Fruit fly (Drosophila melanogaster) whole organism: ENCODE results near the gene Mvb12.
A peak's percentile ranks its signal among the peaks of the same experiment; 100 is the strongest.

ENCODE experiments used
- CG8478 ChIP-seq: fragments of >200 bp; optimal IDR thresholded peaks from 2 replicates; lab custom pipeline; 2018; ENCODE audit warnings: inconsistent platforms
- Dll ChIP-seq: fragments of >200 bp; optimal IDR thresholded peaks from 2 replicates; lab custom pipeline; 2017
- EcR ChIP-seq, 2 experiments: fragments of >200 bp; optimal IDR thresholded peaks; 2 replicates each; lab custom pipeline; 2017; ENCODE audit warnings: missing biosample characterization in 2 of 2, missing genetic modification characterization in 2 of 2, missing genetic modification reagents in 2 of 2
- pan ChIP-seq: fragments of >200 bp; optimal IDR thresholded peaks from 2 replicates; lab custom pipeline; 2017
- psq ChIP-seq: fragments of >200 bp; optimal IDR thresholded peaks from 2 replicates; lab custom pipeline; 2017
- usp ChIP-seq: fragments of >200 bp; optimal IDR thresholded peaks from 2 replicates; lab custom pipeline; 2017; ENCODE audit warnings: missing biosample characterization, missing genetic modification characterization, mixed read lengths

The Mvb12 gene

dm6 chrX:18114770-18115169 is 13.7 kb upstream of the Mvb12 start:
- TF ChIP-seq CG8478 (no peak), psq (lab: Kevin White, UChicago) (no peak), EcR (GFP tag; optimal IDR thresholded peaks at IDR 0.05; lab: Kevin White, UChicago) (no peak), pan (lab: Kevin White, UChicago) (no peak), usp (GFP tag; lab: Kevin White, UChicago) (no peak), Dll (lab: Kevin White, UChicago) (no peak)

- TF ChIP-seq CG8478 (no peak), EcR (GFP tag; optimal IDR thresholded peaks at IDR 0.05; lab: Kevin White, UChicago) (no peak), psq (lab: Kevin White, UChicago) (no peak), pan (lab: Kevin White, UChicago) (no peak), Dll (lab: Kevin White, UChicago) (no peak), usp (GFP tag; lab: Kevin White, UChicago) (no peak)
These were observed 7.6 kb upstream of the Mvb12 start for dm6 chrX:18108676-18109075.

- no peak for TF ChIP-seq psq (lab: Kevin White, UChicago)
- no peak for TF ChIP-seq EcR (GFP tag; optimal IDR thresholded peaks at IDR 0.05; lab: Kevin White, UChicago)
- TF ChIP-seq CG8478: no peak
- no peak for TF ChIP-seq usp (GFP tag; lab: Kevin White, UChicago)
- TF ChIP-seq Dll (lab: Kevin White, UChicago): no peak
- no peak for TF ChIP-seq pan (lab: Kevin White, UChicago)
These were observed 5.6 kb upstream of the Mvb12 start for dm6 chrX:18106686-18107085.

DNA sequence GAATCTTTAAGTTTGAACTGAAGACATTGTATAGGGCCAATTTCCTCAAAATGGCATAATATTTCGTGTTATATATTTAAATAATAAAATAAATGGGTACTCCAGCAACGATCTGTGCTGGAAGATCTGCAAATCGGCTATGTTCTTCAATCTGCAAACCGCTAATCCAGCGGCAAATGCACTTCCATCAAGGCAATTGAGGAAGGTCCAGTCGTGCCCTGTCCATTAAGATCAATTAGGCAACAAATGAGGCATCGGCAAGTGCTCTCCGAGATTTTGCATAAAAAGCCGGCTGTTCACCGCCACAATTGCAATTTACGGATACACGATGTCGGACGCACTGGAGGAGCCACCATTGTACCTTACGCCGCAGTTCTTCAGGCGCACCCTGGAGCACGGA is 2.2 kb upstream of the Mvb12 start, which contains the start of gene CG7135:
CG7135 (plus strand) TSS at position 301 of the 400 bp plus-strand sequence.
- TF ChIP-seq EcR (GFP tag; optimal IDR thresholded peaks at IDR 0.05; lab: Kevin White, UChicago): no peak
- TF ChIP-seq psq (lab: Kevin White, UChicago): no peak
- TF ChIP-seq pan (lab: Kevin White, UChicago): no peak

- TF ChIP-seq Dll (lab: Kevin White, UChicago): no peak
- no peak for TF ChIP-seq usp (GFP tag; lab: Kevin White, UChicago)
- no peak for TF ChIP-seq EcR (GFP tag; optimal IDR thresholded peaks at IDR 0.05; lab: Kevin White, UChicago)
- TF ChIP-seq CG8478: no peak
- TF ChIP-seq pan (lab: Kevin White, UChicago): no peak
- no peak for TF ChIP-seq psq (lab: Kevin White, UChicago)
These were observed 664 bp upstream of the Mvb12 start, which contains the start of gene Taf8 for dm6 chrX:18101778-18102177. TSS of gene Taf8 (plus strand) at chrX:18101970.

- TF ChIP-seq Dll (lab: Kevin White, UChicago): no peak
- no peak for TF ChIP-seq EcR (GFP tag; optimal IDR thresholded peaks at IDR 0.05; lab: Kevin White, UChicago)
- no peak for TF ChIP-seq psq (lab: Kevin White, UChicago)
- TF ChIP-seq usp (GFP tag; lab: Kevin White, UChicago): no peak
- no peak for TF ChIP-seq pan (lab: Kevin White, UChicago)
- TF ChIP-seq CG8478: no peak
These were observed 906 bp downstream of the Mvb12 start for dm6 chrX:18100146-18100669.

- TF ChIP-seq EcR (GFP tag; optimal IDR thresholded peaks at IDR 0.05; lab: Kevin White, UChicago) (no peak), usp (GFP tag; lab: Kevin White, UChicago) (no peak), CG8478 (no peak), psq (lab: Kevin White, UChicago) (no peak), pan (lab: Kevin White, UChicago) (no peak)
These were observed 6.3 kb downstream of the Mvb12 start for dm6 chrX:18094747-18095352.

DNA sequence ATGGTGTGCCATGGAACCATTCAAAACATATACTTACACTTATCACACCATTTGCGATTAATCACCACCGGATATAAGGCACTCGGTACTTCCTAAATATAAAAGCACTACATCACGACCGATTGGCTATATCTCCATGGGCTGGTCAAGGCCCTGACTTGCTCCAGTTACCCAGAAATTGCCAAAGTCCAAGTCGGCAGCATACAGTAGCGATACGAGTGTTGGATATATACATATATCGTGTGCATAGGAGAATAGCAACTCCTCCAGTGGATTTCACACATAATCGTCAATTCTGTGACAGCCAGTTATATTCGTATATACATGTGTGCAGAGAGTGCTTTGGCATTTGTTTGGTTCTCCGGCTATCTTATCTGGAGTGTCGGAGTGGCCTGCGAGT is 7.0 kb downstream of the Mvb12 start:
- no peak for TF ChIP-seq psq (lab: Kevin White, UChicago)
- no peak for TF ChIP-seq Dll (lab: Kevin White, UChicago)
- no peak for TF ChIP-seq EcR (GFP tag; optimal IDR thresholded peaks at IDR 0.05; lab: Kevin White, UChicago)
- no peak for TF ChIP-seq pan (lab: Kevin White, UChicago)
- no peak for TF ChIP-seq CG8478
- TF ChIP-seq usp (GFP tag; lab: Kevin White, UChicago): no peak

dm6 chrX:18092810-18093222 is 8.3 kb downstream of the Mvb12 start, which contains the start of gene RhoGAP16F:
TSS of gene RhoGAP16F (plus strand) at chrX:18093145.
- peak; percentile 95 for TF ChIP-seq pan (lab: Kevin White, UChicago)
- TF ChIP-seq EcR (GFP tag; optimal IDR thresholded peaks at IDR 0.05; lab: Kevin White, UChicago): no peak
- TF ChIP-seq CG8478: no peak

DNA sequence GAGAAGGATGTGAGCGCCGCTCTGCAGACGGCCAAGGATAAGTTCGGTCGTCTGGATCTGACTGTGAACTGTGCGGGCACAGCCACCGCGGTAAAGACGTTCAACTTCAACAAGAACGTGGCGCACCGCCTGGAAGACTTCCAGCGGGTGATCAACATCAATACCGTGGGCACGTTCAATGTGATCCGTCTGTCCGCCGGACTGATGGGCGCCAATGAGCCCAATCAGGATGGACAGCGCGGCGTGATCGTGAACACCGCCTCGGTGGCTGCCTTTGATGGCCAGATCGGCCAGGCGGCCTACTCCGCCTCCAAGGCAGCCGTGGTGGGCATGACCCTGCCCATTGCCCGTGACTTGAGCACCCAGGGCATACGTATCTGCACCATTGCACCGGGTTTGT is 9.0 kb downstream of the Mvb12 start:
- TF ChIP-seq EcR (GFP tag; optimal IDR thresholded peaks at IDR 0.05; lab: Kevin White, UChicago): no peak
- TF ChIP-seq psq (lab: Kevin White, UChicago): no peak
- TF ChIP-seq CG8478: no peak
- TF ChIP-seq Dll (lab: Kevin White, UChicago): no peak
- TF ChIP-seq pan (lab: Kevin White, UChicago): no peak
- TF ChIP-seq usp (GFP tag; lab: Kevin White, UChicago): no peak

DNA sequence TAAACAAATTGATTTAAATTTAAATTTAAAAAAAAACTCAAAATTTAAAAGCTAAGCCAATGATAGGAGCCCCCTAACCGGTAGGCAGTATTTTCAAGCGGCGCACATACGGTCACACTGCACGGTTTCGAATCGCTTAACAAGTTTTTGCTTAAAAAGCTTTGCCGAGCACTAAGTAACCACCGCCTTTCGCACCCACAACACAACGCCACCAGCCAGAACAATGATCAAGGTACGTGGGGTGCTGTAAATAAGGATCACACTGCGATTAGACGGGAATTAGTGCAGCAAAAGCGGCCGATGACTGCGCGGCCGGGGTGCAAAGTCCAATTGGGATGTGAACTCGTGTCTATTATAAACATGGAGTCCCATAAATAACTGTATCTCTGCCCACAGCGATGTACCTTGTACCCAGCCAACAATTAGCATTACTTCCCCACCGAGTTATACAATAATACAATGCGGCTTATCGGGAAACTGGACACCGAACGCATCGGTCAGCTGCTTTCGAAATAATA is 9.9 kb downstream of the Mvb12 start, which contains the start of gene scu:
scu (plus strand) TSS at position 101 of the 518 bp plus-strand sequence.
- TF ChIP-seq EcR (GFP tag; optimal IDR thresholded peaks at IDR 0.05; lab: Kevin White, UChicago) (no peak), pan (lab: Kevin White, UChicago) (no peak), psq (lab: Kevin White, UChicago) (no peak), Dll (lab: Kevin White, UChicago) (no peak), CG8478 (no peak), usp (GFP tag; lab: Kevin White, UChicago) (no peak)

dm6 chrX:18090333-18090732 is 10.8 kb downstream of the Mvb12 start, which contains the start of gene Swt1:
TSS of gene Swt1 (minus strand) at chrX:18090509.
- TF ChIP-seq Dll (lab: Kevin White, UChicago) (no peak), EcR (GFP tag; optimal IDR thresholded peaks at IDR 0.05; lab: Kevin White, UChicago) (no peak), usp (GFP tag; lab: Kevin White, UChicago) (no peak), pan (lab: Kevin White, UChicago) (no peak), psq (lab: Kevin White, UChicago) (no peak), CG8478 (no peak)
